Fruit fly (Drosophila melanogaster): ENCODE data around the gene Ulp1.

Gene Ulp1

DNA sequence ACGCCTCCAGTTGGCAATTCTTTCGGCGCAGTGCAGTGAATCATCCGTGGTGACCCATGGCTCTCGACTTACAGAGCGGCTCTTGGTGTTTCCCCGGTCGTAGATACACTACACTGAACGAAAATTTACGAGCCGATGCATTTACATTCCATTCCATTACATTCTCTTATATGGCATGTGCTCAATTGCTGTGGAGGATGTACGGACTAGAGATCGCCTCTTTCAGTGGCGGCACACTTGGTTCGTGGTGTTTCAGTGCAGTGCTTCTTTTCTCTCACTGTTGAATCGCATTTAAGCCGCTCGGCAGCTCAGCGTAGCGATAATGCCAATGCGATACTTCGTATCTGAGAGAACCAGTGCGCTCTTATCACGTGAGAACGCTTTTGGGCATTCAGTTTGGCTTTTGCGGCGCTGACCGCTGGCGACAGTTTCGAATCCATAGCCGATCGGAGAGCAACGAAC, 20.3 kb downstream of the Ulp1 start, which contains the start of gene Mec2 (continued):
- TF ChIP-seq Ets65A (GFP tag) (peak; percentile 95), zen (tag; optimal IDR thresholded peaks at IDR 0.05) (no peak), Sry-δ (GFP tag; optimal IDR thresholded peaks at IDR 0.05) (no peak), stc (GFP tag; IDR thresholded peaks at IDR 0.05) (0 out of 2 replicates have a peak, but pooled peaks have one; percentile 19), CG12942 (GFP tag; optimal IDR thresholded peaks at IDR 0.05) (peak; percentile 58), fd102C (GFP tag; optimal IDR thresholded peaks at IDR 0.05) (no peak), CG12236 (GFP tag; optimal IDR thresholded peaks at IDR 0.05) (peak; percentile 3), otp (GFP tag; IDR thresholded peaks at IDR 0.05) (0 out of 3 replicates have a peak, but pooled peaks have one; percentile 51), CG8765 (GFP tag; IDR thresholded peaks at IDR 0.05) (no peak), gsb-n (tag; optimal IDR thresholded peaks at IDR 0.05) (no peak), Hsf (GFP tag; optimal IDR thresholded peaks at IDR 0.05) (peak; percentile 40), CG2199 (GFP tag; IDR thresholded peaks at IDR 0.05) (no peak), CG8924 (tag; optimal IDR thresholded peaks at IDR 0.05) (peak; percentile 22), CG12299 (tag; optimal IDR thresholded peaks at IDR 0.05) (no peak), oc (tag; optimal IDR thresholded peaks at IDR 0.05) (no peak), Awh (GFP tag; IDR thresholded peaks at IDR 0.05) (0 out of 2 replicates have a peak, but pooled peaks have one; percentile 14), CG14441 (GFP tag; IDR thresholded peaks at IDR 0.05) (peak; percentile 76), B-H2 (GFP tag; optimal IDR thresholded peaks at IDR 0.05) (no peak), CG8944 (GFP tag; optimal IDR thresholded peaks at IDR 0.05) (peak; percentile 41), nerfin-2 (GFP tag; IDR thresholded peaks at IDR 0.05; ENCODE audit: partially characterized antibody) (no peak), ftz-f1 (GFP tag; optimal IDR thresholded peaks at IDR 0.05) (no peak), pros (GFP tag; optimal IDR thresholded peaks at IDR 0.05) (no peak), Six4 (GFP tag; optimal IDR thresholded peaks at IDR 0.05) (no peak), Tbp (GFP tag; optimal IDR thresholded peaks at IDR 0.05) (no peak), trh (GFP tag; optimal IDR thresholded peaks at IDR 0.05) (no peak), fu2 (GFP tag; optimal IDR thresholded peaks at IDR 0.05) (peak; percentile 16), Dad (GFP tag; optimal IDR thresholded peaks at IDR 0.05) (peak; percentile 35), CG1647 (GFP tag; optimal IDR thresholded peaks at IDR 0.05) (peak; percentile 0), ash1 (GFP tag; optimal IDR thresholded peaks at IDR 0.05) (no peak), tll (GFP tag; optimal IDR thresholded peaks at IDR 0.05) (no peak), MTF-1 (GFP tag; optimal IDR thresholded peaks at IDR 0.05; ENCODE audit: borderline replicate concordance) (no peak), CG17568 (GFP tag; optimal IDR thresholded peaks at IDR 0.05) (no peak), br (optimal IDR thresholded peaks at IDR 0.05) (no peak), slp2 (GFP tag; optimal IDR thresholded peaks at IDR 0.05) (no peak), CG10543 (GFP tag; optimal IDR thresholded peaks at IDR 0.05) (peak; percentile 38), CG11723 (GFP tag; optimal IDR thresholded peaks at IDR 0.05) (no peak), CG9727 (GFP tag; optimal IDR thresholded peaks at IDR 0.05) (peak; percentile 31), D19B (GFP tag; optimal IDR thresholded peaks at IDR 0.05) (no peak), Mes4 (GFP tag; optimal IDR thresholded peaks at IDR 0.05) (peak; percentile 17), her (GFP tag; optimal IDR thresholded peaks at IDR 0.05) (peak; percentile 30), fd3F (GFP tag; optimal IDR thresholded peaks at IDR 0.05) (no peak), emc (GFP tag; optimal IDR thresholded peaks at IDR 0.05) (no peak), CG1602 (GFP tag; optimal IDR thresholded peaks at IDR 0.05) (peak; percentile 12), wdn (GFP tag; IDR thresholded peaks at IDR 0.05) (peak; percentile 48; the same call in 1 of the 2 replicates), CG5180 (GFP tag; optimal IDR thresholded peaks at IDR 0.05) (no peak), CG14667 (GFP tag; IDR thresholded peaks at IDR 0.05) (peak; percentile 54), Lpt (GFP tag; optimal IDR thresholded peaks at IDR 0.05) (no peak), dan (GFP tag; IDR thresholded peaks at IDR 0.05) (no peak), exex (tag; optimal IDR thresholded peaks at IDR 0.05) (no peak), Deaf1 (tag; optimal IDR thresholded peaks at IDR 0.05) (peak; percentile 56), CG11456 (GFP tag; IDR thresholded peaks at IDR 0.05) (no peak; the same call in 2 of the 3 replicates), HHEX (GFP tag; optimal IDR thresholded peaks at IDR 0.05) (no peak)

Measured in whole organism, embryonic.